Worm (Caenorhabditis elegans) whole organism, midembryonic: Measurements from ENCODE around the gene ZK938.10.

Experiments
- flt-1 ChIP-seq: fragments of 200-800 bp; sonication (Bioruptor generic); IDR thresholded peaks from 2 replicates; pipeline ENCODE4 v1.3.6; 2022; ENCODE audit warnings: missing genetic modification characterization, missing compliant biosample characterization
- klf-2 ChIP-seq: fragments of 200-800 bp; sonication (Bioruptor generic); conservative IDR thresholded peaks from 2 replicates; pipeline ENCODE4 v1.3.6; 2022; ENCODE audit warnings: missing genetic modification reagents, missing genetic modification characterization, missing compliant biosample characterization
- ref-1 ChIP-seq: fragments of 200-800 bp; sonication (Bioruptor generic); conservative IDR thresholded peaks from 2 replicates; pipeline ENCODE4 v1.3.6; 2022; ENCODE audit warnings: missing genetic modification reagents, missing genetic modification characterization, missing compliant biosample characterization
- ztf-29 ChIP-seq: fragments of 200-800 bp; sonication (Bioruptor generic); IDR thresholded peaks from 2 replicates; pipeline ENCODE4 v1.3.6; 2022; ENCODE audit warnings: missing genetic modification reagents, missing genetic modification characterization, missing compliant biosample characterization

DNA sequence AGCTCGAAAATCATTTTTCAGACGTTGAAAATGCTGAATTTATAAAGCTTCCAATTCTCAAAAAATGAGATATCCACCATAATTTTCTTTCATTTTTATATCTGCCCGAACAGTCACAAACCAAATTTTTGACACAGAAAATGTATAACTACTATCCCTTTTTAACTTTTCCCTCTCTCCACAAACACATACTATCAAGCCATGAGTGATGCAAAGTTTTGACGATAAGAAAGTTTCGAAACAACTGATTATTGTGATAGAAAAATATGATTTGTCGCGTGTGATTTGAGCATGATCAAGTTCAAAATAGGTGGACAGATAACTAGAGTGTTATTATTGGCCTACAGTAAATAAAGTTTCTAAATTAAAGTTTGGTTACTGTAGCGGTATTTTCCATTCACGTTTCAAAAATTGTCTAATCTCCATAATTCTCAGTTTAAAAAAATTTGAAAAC, 43.3 kb downstream of the ZK938.10 start, which contains the start of gene cyp-13A8:
- TF ChIP-seq flt-1 (GFP tag; lab: Robert Waterston, UW) (no peak), ref-1 (GFP tag; lab: Robert Waterston, UW) (no peak), klf-2 (GFP tag; lab: Robert Waterston, UW) (no peak), ztf-29 (no peak)
